Fruit fly (Drosophila melanogaster) whole organism, embryonic: ENCODE data around the gene CG14082.

Experiments used
- Antp ChIP-seq: fragments of 200-800 bp; sonication (Bioruptor generic); optimal IDR thresholded peaks from 3 replicates; lab custom pipeline; 2016; ENCODE audit warnings: missing biosample characterization, missing genetic modification characterization
- CG14710 ChIP-seq: fragments of 200-800 bp; sonication (Bioruptor generic); optimal IDR thresholded peaks from 3 replicates; lab custom pipeline; 2019; ENCODE audit warnings: missing biosample characterization, mild to moderate bottlenecking, missing genetic modification characterization, moderate library complexity
- CG1603 ChIP-seq: fragments of 200-800 bp; sonication (Bioruptor generic); optimal IDR thresholded peaks from 2 replicates; lab custom pipeline; 2019; ENCODE audit warnings: missing biosample characterization, mild to moderate bottlenecking, missing genetic modification characterization, moderate library complexity
- CG17186 ChIP-seq: fragments of 200-800 bp; sonication (Bioruptor generic); optimal IDR thresholded peaks from 3 replicates; lab custom pipeline; 2017; ENCODE audit warnings: missing biosample characterization, missing genetic modification reagents, missing genetic modification characterization
- CG2120 ChIP-seq: fragments of 200-800 bp; sonication (Bioruptor generic); optimal IDR thresholded peaks from 3 replicates; lab custom pipeline; 2016; ENCODE audit warnings: missing biosample characterization, missing genetic modification characterization
- CG3163 ChIP-seq: fragments of 200-800 bp; sonication (Bioruptor generic); optimal IDR thresholded peaks from 3 replicates; lab custom pipeline; 2016; ENCODE audit warnings: missing biosample characterization, missing genetic modification characterization
- CG3995 ChIP-seq: fragments of 200-800 bp; sonication (Bioruptor generic); optimal IDR thresholded peaks from 3 replicates; lab custom pipeline; 2016; ENCODE audit warnings: missing biosample characterization, missing genetic modification characterization
- CG4707 ChIP-seq: fragments of 200-800 bp; sonication (Bioruptor generic); optimal IDR thresholded peaks from 2 replicates; lab custom pipeline; 2018; ENCODE audit warnings: missing biosample characterization, mild to moderate bottlenecking, missing genetic modification characterization, moderate library complexity
- CG6272 ChIP-seq: fragments of 200-800 bp; sonication (Bioruptor generic); IDR thresholded peaks from 2 replicates; pipeline ENCODE4 v1.3.6; 2022; ENCODE audit warnings: missing biosample characterization, missing genetic modification characterization
- CG7987 ChIP-seq: fragments of 200-800 bp; sonication (Bioruptor generic); optimal IDR thresholded peaks from 2 replicates; lab custom pipeline; 2018; ENCODE audit warnings: missing biosample characterization, mild to moderate bottlenecking, missing genetic modification characterization, moderate library complexity
- CG8924 ChIP-seq: fragments of 200-800 bp; optimal IDR thresholded peaks from 3 replicates; lab custom pipeline; 2019; ENCODE audit warnings: missing biosample characterization, mild to moderate bottlenecking, missing genetic modification characterization, moderate library complexity
- CoRest ChIP-seq: fragments of 200-800 bp; sonication (Bioruptor generic); optimal IDR thresholded peaks from 3 replicates; lab custom pipeline; 2018; ENCODE audit warnings: missing biosample characterization, mild to moderate bottlenecking, missing genetic modification characterization, moderate library complexity
- Dip3 ChIP-seq: fragments of 200-800 bp; sonication (Bioruptor generic); optimal IDR thresholded peaks from 3 replicates; lab custom pipeline; 2016; ENCODE audit warnings: missing biosample characterization, missing genetic modification characterization
- Dll ChIP-seq: fragments of 200-800 bp; sonication (Bioruptor generic); IDR thresholded peaks from 4 replicates; pipeline ENCODE4 v1.3.6; 2022; ENCODE audit warnings: missing biosample characterization, missing genetic modification characterization; ENCODE audit not compliant: partially characterized antibody
- Fer1 ChIP-seq: fragments of 200-800 bp; sonication (Bioruptor generic); optimal IDR thresholded peaks from 2 replicates; lab custom pipeline; 2017; ENCODE audit warnings: missing biosample characterization, mild to moderate bottlenecking, missing genetic modification characterization
- Hmr ChIP-seq: fragments of 200-800 bp; sonication (Bioruptor generic); optimal IDR thresholded peaks from 3 replicates; lab custom pipeline; 2017; ENCODE audit warnings: mild to moderate bottlenecking, missing biosample characterization, missing genetic modification reagents, missing genetic modification characterization
- MESR4 ChIP-seq: fragments of 200-800 bp; sonication (Bioruptor generic); optimal IDR thresholded peaks from 2 replicates; lab custom pipeline; 2018; ENCODE audit warnings: missing biosample characterization, mild to moderate bottlenecking, missing genetic modification characterization, moderate library complexity
- Max ChIP-seq: fragments of 200-800 bp; sonication (Bioruptor generic); optimal IDR thresholded peaks from 2 replicates; lab custom pipeline; 2016; ENCODE audit warnings: missing biosample characterization, mild to moderate bottlenecking, missing genetic modification characterization
- Myb ChIP-seq: fragments of 200-800 bp; sonication (Bioruptor generic); optimal IDR thresholded peaks from 2 replicates; lab custom pipeline; 2016; ENCODE audit warnings: missing biosample characterization, missing genetic modification characterization
- Nf-YC ChIP-seq: fragments of 200-800 bp; optimal IDR thresholded peaks from 3 replicates; lab custom pipeline; 2019; ENCODE audit warnings: missing biosample characterization, mild to moderate bottlenecking, missing genetic modification characterization, moderate library complexity
- Oaz ChIP-seq: fragments of 200-800 bp; sonication (Bioruptor generic); IDR thresholded peaks from 2 replicates; pipeline ENCODE4 v1.3.6; 2022; ENCODE audit warnings: missing biosample characterization, missing genetic modification characterization
- Opbp ChIP-seq: fragments of 200-800 bp; sonication (Bioruptor generic); IDR thresholded peaks from 3 replicates; pipeline ENCODE4 v1.3.6; 2022; ENCODE audit warnings: missing biosample characterization, missing genetic modification characterization; ENCODE audit not compliant: partially characterized antibody
- PHDP ChIP-seq: fragments of 200-800 bp; sonication (Bioruptor generic); optimal IDR thresholded peaks from 3 replicates; lab custom pipeline; 2018; ENCODE audit warnings: missing biosample characterization, mild to moderate bottlenecking, missing genetic modification characterization, moderate library complexity
- Scr ChIP-seq: fragments of 200-800 bp; sonication (Bioruptor generic); IDR thresholded peaks from 2 replicates; pipeline ENCODE4 v1.3.6; 2022; ENCODE audit warnings: missing biosample characterization, missing genetic modification characterization; ENCODE audit not compliant: partially characterized antibody
- abd-A ChIP-seq: fragments of 200-800 bp; sonication (Bioruptor generic); optimal IDR thresholded peaks from 3 replicates; lab custom pipeline; 2019; ENCODE audit warnings: missing biosample characterization, mild to moderate bottlenecking, missing genetic modification characterization, moderate library complexity
- cg ChIP-seq: fragments of 200-800 bp; sonication (Bioruptor generic); optimal IDR thresholded peaks from 3 replicates; lab custom pipeline; 2019; ENCODE audit warnings: missing biosample characterization, mild to moderate bottlenecking, missing genetic modification characterization, moderate library complexity
- chinmo ChIP-seq: fragments of 200-800 bp; sonication (Bioruptor generic); IDR thresholded peaks from 4 replicates; pipeline ENCODE4 v1.3.6; 2022; ENCODE audit warnings: missing biosample characterization, missing genetic modification characterization; ENCODE audit not compliant: partially characterized antibody
- ci ChIP-seq: fragments of 200-800 bp; sonication (Bioruptor generic); IDR thresholded peaks from 3 replicates; pipeline ENCODE4 v1.3.6; 2022; ENCODE audit warnings: missing biosample characterization, missing genetic modification characterization
- crol ChIP-seq: fragments of 200-800 bp; sonication (Bioruptor generic); IDR thresholded peaks from 2 replicates; pipeline ENCODE4 v1.3.6; 2022; ENCODE audit warnings: missing biosample characterization, missing genetic modification characterization
- dmrt99B ChIP-seq: fragments of 200-800 bp; sonication (Bioruptor generic); optimal IDR thresholded peaks from 2 replicates; lab custom pipeline; 2018; ENCODE audit warnings: missing biosample characterization, mild to moderate bottlenecking, missing genetic modification characterization, moderate library complexity
- ftz-f1 ChIP-seq: fragments of 200-800 bp; sonication (Bioruptor generic); optimal IDR thresholded peaks from 2 replicates; lab custom pipeline; 2016; ENCODE audit warnings: missing biosample characterization, missing genetic modification characterization
- gce ChIP-seq: fragments of 200-800 bp; sonication (Bioruptor generic); IDR thresholded peaks from 3 replicates; pipeline ENCODE4 v1.3.6; 2022; ENCODE audit warnings: missing biosample characterization, missing genetic modification characterization
- gcm ChIP-seq: fragments of 200-800 bp; sonication (Bioruptor generic); optimal IDR thresholded peaks from 2 replicates; lab custom pipeline; 2019; ENCODE audit warnings: missing biosample characterization, mild to moderate bottlenecking, missing genetic modification characterization, moderate library complexity
- gro ChIP-seq: fragments of 200-800 bp; sonication (Bioruptor generic); optimal IDR thresholded peaks from 2 replicates; lab custom pipeline; 2016; ENCODE audit warnings: missing biosample characterization, missing genetic modification characterization
- her ChIP-seq: fragments of 200-800 bp; sonication (Bioruptor generic); optimal IDR thresholded peaks from 2 replicates; lab custom pipeline; 2016; ENCODE audit warnings: missing biosample characterization, missing genetic modification characterization
- inv ChIP-seq: fragments of 200-800 bp; sonication (Bioruptor generic); IDR thresholded peaks from 2 replicates; pipeline ENCODE4 v1.3.6; 2022; ENCODE audit warnings: missing biosample characterization, missing genetic modification characterization; ENCODE audit not compliant: partially characterized antibody
- mld ChIP-seq: fragments of 200-800 bp; sonication (Bioruptor generic); IDR thresholded peaks from 3 replicates; pipeline ENCODE4 v1.3.6; 2022; ENCODE audit warnings: missing biosample characterization, missing genetic modification characterization; ENCODE audit not compliant: partially characterized antibody
- nau ChIP-seq: fragments of 200-800 bp; sonication (Bioruptor generic); optimal IDR thresholded peaks from 3 replicates; lab custom pipeline; 2017; ENCODE audit warnings: missing biosample characterization, mild to moderate bottlenecking, missing genetic modification characterization, missing genetic modification reagents
- nom ChIP-seq: fragments of 200-800 bp; sonication (Bioruptor generic); optimal IDR thresholded peaks from 2 replicates; lab custom pipeline; 2017; ENCODE audit warnings: missing biosample characterization, missing genetic modification characterization, mild to moderate bottlenecking, moderate library complexity, missing genetic modification reagents
- oc ChIP-seq: fragments of 200-800 bp; sonication (Bioruptor generic); optimal IDR thresholded peaks from 2 replicates; lab custom pipeline; 2018; ENCODE audit warnings: missing biosample characterization, mild to moderate bottlenecking, missing genetic modification characterization, moderate library complexity
- pan ChIP-seq, 4 experiments: fragments of >200 bp in 3 of 4; fragments of 200-800 bp in 1 of 4; sonication (Bioruptor generic) in 1 of 4; optimal IDR thresholded peaks in 3 of 4; IDR thresholded peaks in 1 of 4; 2 replicates each; pipeline versions ENCODE4 v1.3.6 to Lab custom; 2017 to 2022; ENCODE audit warnings: missing biosample characterization in 2 of 4, missing genetic modification characterization in 2 of 4, mixed read lengths in 1 of 4
- sens ChIP-seq: fragments of 200-800 bp; sonication (Bioruptor generic); peaks from one replicate; lab custom pipeline; 2016; ENCODE audit warnings: missing biosample characterization, missing genetic modification characterization
- sob ChIP-seq: fragments of 200-800 bp; sonication (Bioruptor generic); IDR thresholded peaks from 2 replicates; pipeline ENCODE4 v1.3.6; 2022; ENCODE audit warnings: missing biosample characterization, missing genetic modification characterization
- sqz ChIP-seq: fragments of 200-800 bp; sonication (Bioruptor generic); optimal IDR thresholded peaks from 3 replicates; lab custom pipeline; 2018; ENCODE audit warnings: missing biosample characterization, mild to moderate bottlenecking, missing genetic modification characterization
- tin ChIP-seq: fragments of 200-800 bp; sonication (Bioruptor generic); optimal IDR thresholded peaks from 3 replicates; lab custom pipeline; 2016; ENCODE audit warnings: missing biosample characterization, missing genetic modification characterization
- ttk ChIP-seq: fragments of 200-800 bp; sonication (Bioruptor generic); IDR thresholded peaks from 2 replicates; pipeline ENCODE4 v2.1.2; 2022; ENCODE audit warnings: missing biosample characterization, missing genetic modification characterization
- twi ChIP-seq: fragments of 200-800 bp; optimal IDR thresholded peaks from 2 replicates; lab custom pipeline; 2019; ENCODE audit warnings: missing biosample characterization, mild to moderate bottlenecking, missing genetic modification characterization, moderate library complexity
- yki ChIP-seq: fragments of >200 bp; optimal IDR thresholded peaks from 3 replicates; lab custom pipeline; 2018
- z ChIP-seq: fragments of 200-800 bp; sonication (Bioruptor generic); IDR thresholded peaks from 3 replicates; pipeline ENCODE4 v1.3.6; 2022; ENCODE audit warnings: missing biosample characterization, missing genetic modification characterization

The CG14082 gene

DNA sequence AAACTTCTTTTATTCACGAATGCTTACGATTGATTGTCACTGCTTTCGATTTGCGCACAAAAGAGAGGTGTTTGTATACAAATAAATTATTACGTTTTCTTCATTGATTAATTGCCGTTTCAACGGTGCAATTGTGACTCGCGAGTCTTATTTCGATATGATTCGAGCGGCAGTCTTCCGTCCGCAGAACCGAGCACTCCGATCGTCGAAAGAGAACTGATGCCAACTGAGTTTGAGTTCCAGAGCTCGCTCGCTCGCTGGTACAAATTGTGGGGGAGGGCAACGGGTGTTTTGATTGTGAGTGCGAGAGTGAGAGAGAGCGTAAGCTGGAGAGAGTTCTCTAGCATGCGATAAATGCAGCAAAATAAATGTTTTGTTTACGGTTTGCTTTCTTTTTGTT is 31.7 kb upstream of the CG14082 start (continued):
- TF ChIP-seq CG4707 (GFP tag; lab: Kevin White, UChicago) (peak; percentile 21), CG8924 (tag; lab: Kevin White, UChicago) (peak; percentile 49), Hmr (peak; percentile 1), CG1603 (tag; lab: Kevin White, UChicago) (peak; percentile 18), her (GFP tag; lab: Kevin White, UChicago) (peak; percentile 9), tin (GFP tag; lab: Kevin White, UChicago) (no peak), CG14710 (tag; lab: Kevin White, UChicago) (peak; percentile 8), ci (GFP tag; lab: Robert Waterston, UW) (peak; percentile 66; the same call in 1 of the 3 replicates), pan (optimal IDR thresholded peaks at IDR 0.05; lab: Kevin White, UChicago) (no peak), pan (GFP tag; optimal IDR thresholded peaks at IDR 0.05 in 1 of 2, IDR thresholded peaks at IDR 0.05 in 1 of 2) (peak in 1 of 2 experiments; percentile 27), sens (GFP tag; lab: Kevin White, UChicago) (peak; percentile 83), nau (GFP tag; lab: Kevin White, UChicago) (peak; percentile 18), gcm (GFP tag; lab: Kevin White, UChicago) (peak; percentile 48), Oaz (GFP tag; lab: Robert Waterston, UW) (no peak), ttk (GFP tag; lab: Robert Waterston, UW) (0 out of 2 replicates have a peak, but pooled peaks have one; percentile 7), crol (GFP tag; lab: Robert Waterston, UW) (peak; percentile 92), z (peak; percentile 88), abd-A (tag; lab: Kevin White, UChicago) (peak; percentile 30), sqz (GFP tag; lab: Kevin White, UChicago) (peak; percentile 4), MESR4 (GFP tag; lab: Kevin White, UChicago) (no peak), CG7987 (GFP tag; lab: Kevin White, UChicago) (peak; percentile 37), Dip3 (GFP tag; lab: Kevin White, UChicago) (no peak), CoRest (tag; lab: Kevin White, UChicago) (no peak), PHDP (tag; lab: Kevin White, UChicago) (peak; percentile 26), twi (tag; lab: Kevin White, UChicago) (peak; percentile 32), ftz-f1 (GFP tag; lab: Kevin White, UChicago) (peak; percentile 48), CG3163 (peak; percentile 94), Nf-YC (tag; lab: Kevin White, UChicago) (peak; percentile 4), chinmo (GFP tag; lab: Robert Waterston, UW) (peak; percentile 71; the same call in 3 of the 4 replicates), yki (lab: Kevin White, UChicago) (peak; percentile 87), Myb (peak; percentile 14), dmrt99B (peak; percentile 34), Opbp (peak; percentile 5; the same call in 1 of the 3 replicates), Max (GFP tag; lab: Kevin White, UChicago) (peak; percentile 10), inv (GFP tag; lab: Robert Waterston, UW) (0 out of 2 replicates have a peak, but pooled peaks have one; percentile 22), gce (GFP tag; lab: Robert Waterston, UW) (peak; percentile 65; the same call in 2 of the 3 replicates), CG3995 (GFP tag; lab: Kevin White, UChicago) (no peak), Scr (peak; percentile 40), Dll (0 out of 4 replicates have a peak, but pooled peaks have one; percentile 25), nom (GFP tag; lab: Kevin White, UChicago) (peak; percentile 53), CG17186 (GFP tag; lab: Kevin White, UChicago) (no peak), Fer1 (peak; percentile 28), oc (tag; lab: Kevin White, UChicago) (peak; percentile 39), CG2120 (GFP tag; lab: Kevin White, UChicago) (peak; percentile 8), mld (GFP tag; lab: Robert Waterston, UW) (peak; percentile 74; the same call in 2 of the 3 replicates), Antp (GFP tag; lab: Kevin White, UChicago) (no peak), cg (GFP tag; lab: Kevin White, UChicago) (no peak), gro (peak; percentile 68), sob (GFP tag; lab: Robert Waterston, UW) (peak; percentile 8; the same call in 1 of the 2 replicates), CG6272 (GFP tag; lab: Robert Waterston, UW) (no peak)
